Fruit fly (Drosophila melanogaster) whole organism, embryonic: ENCODE measurements around the gene CG5516.

Experiments
- Antp ChIP-seq: fragments of 200-800 bp; sonication (Bioruptor generic); optimal IDR thresholded peaks from 3 replicates; lab custom pipeline; 2016; ENCODE audit warnings: missing biosample characterization, missing genetic modification characterization
- CG11247 ChIP-seq: fragments of 200-800 bp; sonication (Bioruptor generic); IDR thresholded peaks from 2 replicates; pipeline ENCODE4 v1.3.6; 2022; ENCODE audit warnings: missing biosample characterization, missing genetic modification characterization
- CG11560 ChIP-seq: fragments of 200-800 bp; sonication (Bioruptor generic); IDR thresholded peaks from 3 replicates; pipeline ENCODE4 v1.3.6; 2022; ENCODE audit warnings: missing biosample characterization, missing genetic modification characterization
- CG13296 ChIP-seq: fragments of 200-800 bp; sonication (Bioruptor generic); optimal IDR thresholded peaks from 3 replicates; lab custom pipeline; 2018; ENCODE audit warnings: missing biosample characterization, mild to moderate bottlenecking, missing genetic modification characterization
- CG13894 ChIP-seq: fragments of 200-800 bp; sonication (Bioruptor generic); optimal IDR thresholded peaks from 3 replicates; lab custom pipeline; 2018; ENCODE audit warnings: missing biosample characterization, mild to moderate bottlenecking, missing genetic modification characterization, moderate library complexity
- CG14050 ChIP-seq: fragments of 200-800 bp; sonication (Bioruptor generic); IDR thresholded peaks from 3 replicates; pipeline ENCODE4 v1.3.6; 2022; ENCODE audit warnings: missing biosample characterization, missing genetic modification characterization
- CG15269 ChIP-seq: fragments of 200-800 bp; sonication (Bioruptor generic); optimal IDR thresholded peaks from 2 replicates; lab custom pipeline; 2018; ENCODE audit warnings: missing biosample characterization, mild to moderate bottlenecking, missing genetic modification characterization, moderate library complexity
- CG17385 ChIP-seq: fragments of 200-800 bp; sonication (Bioruptor generic); optimal IDR thresholded peaks from 3 replicates; lab custom pipeline; 2018; ENCODE audit warnings: missing biosample characterization, mild to moderate bottlenecking, missing genetic modification characterization
- CG18011 ChIP-seq: fragments of 200-800 bp; sonication (Bioruptor generic); optimal IDR thresholded peaks from 2 replicates; lab custom pipeline; 2017; ENCODE audit warnings: missing biosample characterization, missing genetic modification characterization, mild to moderate bottlenecking, moderate library complexity, missing genotype
- CG18764 ChIP-seq: fragments of 200-800 bp; sonication (Bioruptor generic); optimal IDR thresholded peaks from 3 replicates; lab custom pipeline; 2016; ENCODE audit warnings: missing biosample characterization, missing genetic modification characterization
- CG2202 ChIP-seq: fragments of 200-800 bp; sonication (Bioruptor generic); optimal IDR thresholded peaks from 2 replicates; lab custom pipeline; 2018; ENCODE audit warnings: missing biosample characterization, mild to moderate bottlenecking, missing genetic modification characterization
- CG30020 ChIP-seq: fragments of 200-800 bp; optimal IDR thresholded peaks from 2 replicates; lab custom pipeline; 2019; ENCODE audit warnings: missing biosample characterization, mild to moderate bottlenecking, missing genetic modification characterization, moderate library complexity
- CG32532 ChIP-seq: fragments of 200-800 bp; sonication (Bioruptor generic); IDR thresholded peaks from 2 replicates; pipeline ENCODE4 v1.3.6; 2022; ENCODE audit warnings: missing biosample characterization, missing genetic modification characterization
- CG6791 ChIP-seq: fragments of 200-800 bp; sonication (Bioruptor generic); IDR thresholded peaks from 3 replicates; pipeline ENCODE4 v1.3.6; 2022; ENCODE audit warnings: missing biosample characterization, missing genetic modification characterization; ENCODE audit not compliant: partially characterized antibody
- CG7372 ChIP-seq: fragments of 200-800 bp; sonication (Bioruptor generic); IDR thresholded peaks from 2 replicates; pipeline ENCODE4 v1.3.6; 2022; ENCODE audit warnings: missing biosample characterization, missing genetic modification characterization
- CG7963 ChIP-seq: fragments of 200-800 bp; sonication (Bioruptor generic); IDR thresholded peaks from 3 replicates; pipeline ENCODE4 v1.3.6; 2022; ENCODE audit warnings: missing biosample characterization, missing genetic modification characterization; ENCODE audit not compliant: partially characterized antibody
- CG7987 ChIP-seq: fragments of 200-800 bp; sonication (Bioruptor generic); optimal IDR thresholded peaks from 2 replicates; lab custom pipeline; 2018; ENCODE audit warnings: missing biosample characterization, mild to moderate bottlenecking, missing genetic modification characterization, moderate library complexity
- CG8089 ChIP-seq: fragments of 200-800 bp; sonication (Bioruptor generic); optimal IDR thresholded peaks from 3 replicates; lab custom pipeline; 2016; ENCODE audit warnings: missing biosample characterization, missing genetic modification characterization
- CG8359 ChIP-seq: fragments of 200-800 bp; sonication (Bioruptor generic); optimal IDR thresholded peaks from 2 replicates; lab custom pipeline; 2017; ENCODE audit warnings: missing biosample characterization, mild to moderate bottlenecking, missing genetic modification characterization, borderline replicate concordance
- CG8924 ChIP-seq: fragments of 200-800 bp; optimal IDR thresholded peaks from 3 replicates; lab custom pipeline; 2019; ENCODE audit warnings: missing biosample characterization, mild to moderate bottlenecking, missing genetic modification characterization, moderate library complexity
- CG9437 ChIP-seq: fragments of 200-800 bp; sonication (Bioruptor generic); optimal IDR thresholded peaks from 2 replicates; lab custom pipeline; 2018; ENCODE audit warnings: missing biosample characterization, mild to moderate bottlenecking, missing genetic modification characterization
- Drgx ChIP-seq: fragments of 200-800 bp; sonication (Bioruptor generic); IDR thresholded peaks from 2 replicates; pipeline ENCODE4 v1.3.6; 2022; ENCODE audit warnings: missing biosample characterization, missing genetic modification characterization
- E2f1 ChIP-seq: fragments of 200-800 bp; sonication (Bioruptor generic); IDR thresholded peaks from 2 replicates; pipeline ENCODE4 v1.3.6; 2022; ENCODE audit warnings: missing biosample characterization, missing genetic modification characterization
- Elba2 ChIP-seq: fragments of 200-800 bp; sonication (Bioruptor generic); optimal IDR thresholded peaks from 3 replicates; lab custom pipeline; 2016; ENCODE audit warnings: missing biosample characterization, missing genetic modification characterization
- Fer2 ChIP-seq: fragments of 200-800 bp; sonication (Bioruptor generic); optimal IDR thresholded peaks from 2 replicates; lab custom pipeline; 2018; ENCODE audit warnings: missing biosample characterization, mild to moderate bottlenecking, missing genetic modification characterization, moderate library complexity
- Gsc ChIP-seq: fragments of 200-800 bp; sonication (Bioruptor generic); IDR thresholded peaks from 2 replicates; pipeline ENCODE4 v1.3.6; 2022; ENCODE audit warnings: missing biosample characterization, missing genetic modification characterization
- Hey ChIP-seq: fragments of 200-800 bp; sonication (Bioruptor generic); optimal IDR thresholded peaks from 3 replicates; lab custom pipeline; 2018; ENCODE audit warnings: missing biosample characterization, mild to moderate bottlenecking, missing genetic modification characterization
- Hmr ChIP-seq: fragments of 200-800 bp; sonication (Bioruptor generic); optimal IDR thresholded peaks from 3 replicates; lab custom pipeline; 2017; ENCODE audit warnings: mild to moderate bottlenecking, missing biosample characterization, missing genetic modification reagents, missing genetic modification characterization
- Hmx ChIP-seq: fragments of 200-800 bp; sonication (Bioruptor generic); optimal IDR thresholded peaks from 2 replicates; lab custom pipeline; 2016; ENCODE audit warnings: missing biosample characterization, missing genetic modification characterization
- Hsf ChIP-seq: fragments of 200-800 bp; sonication (Bioruptor generic); optimal IDR thresholded peaks from 3 replicates; lab custom pipeline; 2016; ENCODE audit warnings: missing biosample characterization, missing genetic modification characterization
- Myb ChIP-seq: fragments of 200-800 bp; sonication (Bioruptor generic); optimal IDR thresholded peaks from 2 replicates; lab custom pipeline; 2016; ENCODE audit warnings: missing biosample characterization, missing genetic modification characterization
- Sin3A ChIP-seq: fragments of >200 bp; optimal IDR thresholded peaks from 2 replicates; lab custom pipeline; 2018
- Spps ChIP-seq: fragments of 200-800 bp; sonication (Bioruptor generic); optimal IDR thresholded peaks from 2 replicates; lab custom pipeline; 2018; ENCODE audit warnings: missing biosample characterization, mild to moderate bottlenecking, missing genetic modification characterization
- aop ChIP-seq: fragments of 200-800 bp; sonication (Bioruptor generic); IDR thresholded peaks from 2 replicates; pipeline ENCODE4 v1.3.6; 2022; ENCODE audit warnings: missing biosample characterization, missing genetic modification characterization
- az2 ChIP-seq: fragments of 200-800 bp; sonication (Bioruptor generic); optimal IDR thresholded peaks from 3 replicates; lab custom pipeline; 2016; ENCODE audit warnings: missing biosample characterization, missing genetic modification characterization
- bbx ChIP-seq: fragments of 200-800 bp; sonication (Bioruptor generic); IDR thresholded peaks from 2 replicates; pipeline ENCODE4 v1.3.6; 2022; ENCODE audit warnings: missing biosample characterization, missing genetic modification characterization; ENCODE audit not compliant: partially characterized antibody
- bowl ChIP-seq: fragments of 200-800 bp; sonication (Bioruptor generic); IDR thresholded peaks from 2 replicates; pipeline ENCODE4 v1.3.6; 2022; ENCODE audit warnings: missing biosample characterization, missing genetic modification characterization
- en ChIP-seq: fragments of 200-800 bp; sonication (Bioruptor generic); optimal IDR thresholded peaks from 2 replicates; lab custom pipeline; 2016; ENCODE audit warnings: missing biosample characterization, missing genetic modification characterization
- esg ChIP-seq: fragments of 200-800 bp; sonication (Bioruptor generic); conservative IDR thresholded peaks from 2 replicates; pipeline ENCODE4 v1.3.6; 2022; ENCODE audit warnings: missing biosample characterization, missing genetic modification characterization
- fu2 ChIP-seq: fragments of 200-800 bp; sonication (Bioruptor generic); optimal IDR thresholded peaks from 2 replicates; lab custom pipeline; 2016; ENCODE audit warnings: missing biosample characterization, missing genetic modification characterization
- h ChIP-seq: fragments of >200 bp; optimal IDR thresholded peaks from 2 replicates; lab custom pipeline; 2017
- klu ChIP-seq: fragments of 200-800 bp; sonication (Bioruptor generic); IDR thresholded peaks from 2 replicates; pipeline ENCODE4 v1.3.6; 2022; ENCODE audit warnings: missing biosample characterization, missing genetic modification characterization
- lab ChIP-seq: fragments of 200-800 bp; sonication (Bioruptor generic); optimal IDR thresholded peaks from 3 replicates; lab custom pipeline; 2017; ENCODE audit warnings: missing biosample characterization, missing genetic modification characterization, mild to moderate bottlenecking, moderate library complexity, missing genetic modification reagents
- lola ChIP-seq, 3 experiments: fragments of >200 bp in 2 of 3; fragments of 200-800 bp in 1 of 3; sonication (Bioruptor generic) in 1 of 3; optimal IDR thresholded peaks; 2 replicates each; lab custom pipeline; 2017 to 2019; ENCODE audit warnings: missing biosample characterization in 3 of 3, missing genetic modification characterization in 3 of 3, mild to moderate bottlenecking in 1 of 3, moderate library complexity in 1 of 3
- pfk ChIP-seq: fragments of 200-800 bp; sonication (Bioruptor generic); optimal IDR thresholded peaks from 2 replicates; lab custom pipeline; 2018; ENCODE audit warnings: missing biosample characterization, mild to moderate bottlenecking, missing genetic modification characterization, moderate library complexity
- pzg ChIP-seq: fragments of 200-800 bp; sonication (Bioruptor generic); optimal IDR thresholded peaks from 3 replicates; lab custom pipeline; 2018; ENCODE audit warnings: missing biosample characterization, mild to moderate bottlenecking, missing genetic modification characterization, moderate library complexity
- ranshi ChIP-seq: fragments of 200-800 bp; sonication (Bioruptor generic); IDR thresholded peaks from 2 replicates; pipeline ENCODE4 v1.3.6; 2022; ENCODE audit warnings: missing biosample characterization, missing genetic modification characterization
- sisA ChIP-seq: fragments of 200-800 bp; sonication (Bioruptor generic); IDR thresholded peaks from 2 replicates; pipeline ENCODE4 v1.3.6; 2022; ENCODE audit warnings: missing biosample characterization, missing genetic modification characterization
- sna ChIP-seq: fragments of 200-800 bp; sonication (Bioruptor generic); IDR thresholded peaks from 2 replicates; pipeline ENCODE4 v1.3.6; 2022; ENCODE audit warnings: missing biosample characterization, missing genetic modification characterization; ENCODE audit not compliant: partially characterized antibody
- unc-4 ChIP-seq: fragments of 200-800 bp; sonication (Bioruptor generic); IDR thresholded peaks from 2 replicates; pipeline ENCODE4 v1.3.6; 2022; ENCODE audit warnings: missing biosample characterization, missing genetic modification characterization; ENCODE audit not compliant: partially characterized antibody
- z ChIP-seq: fragments of 200-800 bp; sonication (Bioruptor generic); IDR thresholded peaks from 3 replicates; pipeline ENCODE4 v1.3.6; 2022; ENCODE audit warnings: missing biosample characterization, missing genetic modification characterization

Gene CG5516

dm6 chr3R:15983541-15984229, 20.0 kb downstream of the CG5516 start (continued):
- TF ChIP-seq Spps (peak; percentile 7), Elba2 (GFP tag; lab: Kevin White, UChicago) (no peak), CG13296 (GFP tag; lab: Kevin White, UChicago) (no peak), E2f1 (GFP tag; lab: Robert Waterston, UW) (no peak), CG32532 (GFP tag; lab: Robert Waterston, UW) (no peak), CG14050 (GFP tag; lab: Robert Waterston, UW) (no peak), CG18011 (GFP tag; lab: Kevin White, UChicago) (no peak), Hmr (peak; percentile 21), fu2 (GFP tag; lab: Kevin White, UChicago) (no peak), CG13894 (tag; lab: Kevin White, UChicago) (no peak), CG18764 (no peak), CG11247 (GFP tag; lab: Robert Waterston, UW) (no peak), Hsf (GFP tag; lab: Kevin White, UChicago) (no peak), lola (GFP tag; optimal IDR thresholded peaks at IDR 0.05; lab: Kevin White, UChicago) (peak in 1 of 3 experiments; percentile 68), h (lab: Kevin White, UChicago) (no peak), CG7963 (GFP tag; lab: Robert Waterston, UW) (no peak), CG11560 (tag; lab: Robert Waterston, UW) (no peak), en (GFP tag; lab: Kevin White, UChicago) (no peak), sisA (GFP tag; lab: Robert Waterston, UW) (no peak), Hey (no peak), bbx (no peak), Gsc (GFP tag; lab: Robert Waterston, UW) (no peak), lab (GFP tag; lab: Kevin White, UChicago) (peak; percentile 43), CG8924 (tag; lab: Kevin White, UChicago) (no peak), klu (GFP tag; lab: Robert Waterston, UW) (no peak), az2 (GFP tag; lab: Kevin White, UChicago) (no peak), pfk (GFP tag; lab: Kevin White, UChicago) (no peak), CG15269 (no peak), Antp (GFP tag; lab: Kevin White, UChicago) (no peak), bowl (no peak), CG8089 (no peak), Sin3A (lab: Kevin White, UChicago) (no peak), CG30020 (no peak), ranshi (GFP tag; lab: Robert Waterston, UW) (no peak), CG7987 (GFP tag; lab: Kevin White, UChicago) (peak; percentile 4), CG9437 (GFP tag; lab: Kevin White, UChicago) (no peak), CG8359 (GFP tag; lab: Kevin White, UChicago) (peak; percentile 21), CG7372 (GFP tag; lab: Robert Waterston, UW) (no peak), esg (GFP tag; lab: Robert Waterston, UW) (no peak), CG2202 (tag; lab: Kevin White, UChicago) (peak; percentile 61), z (GFP tag; lab: Robert Waterston, UW) (no peak), pzg (GFP tag; lab: Kevin White, UChicago) (no peak), Myb (no peak), unc-4 (GFP tag; lab: Robert Waterston, UW) (no peak), CG17385 (GFP tag; lab: Kevin White, UChicago) (no peak), aop (no peak), CG6791 (GFP tag; lab: Robert Waterston, UW) (no peak), Fer2 (tag; lab: Kevin White, UChicago) (no peak), Hmx (GFP tag; lab: Kevin White, UChicago) (no peak), sna (GFP tag; lab: Robert Waterston, UW) (no peak), Drgx (GFP tag; lab: Robert Waterston, UW) (no peak)
